Worm (Caenorhabditis elegans): Measurements from ENCODE around the gene lec-6.

DNA sequence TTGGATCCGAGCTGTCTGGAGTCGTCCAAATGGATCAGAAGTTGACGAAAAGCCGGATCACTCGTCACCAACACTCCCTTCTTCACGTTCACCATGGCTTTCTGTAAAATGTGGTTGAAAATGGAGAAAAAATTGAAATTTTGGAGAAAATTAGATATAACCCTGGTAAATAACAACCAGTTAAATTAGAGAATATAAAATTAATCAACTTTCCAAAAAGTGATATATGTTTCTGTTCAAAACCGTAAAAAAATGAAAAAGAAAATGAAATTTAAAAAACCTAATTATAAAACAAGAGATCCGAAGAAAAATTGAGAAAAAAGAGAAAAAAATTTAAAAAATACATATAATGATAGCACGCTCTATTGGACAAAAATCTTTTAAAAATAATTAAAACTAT, 22.7 kb downstream of the lec-6 start, which contains the start of gene gtf-2H5:
- TF ChIP-seq elt-2 (tag; optimal IDR thresholded peaks at IDR 0.05) (no peak), nfya-1 (tag; optimal IDR thresholded peaks at IDR 0.05) (no peak), npax-4 (tag; optimal IDR thresholded peaks at IDR 0.05) (no peak)
